Worm (Caenorhabditis elegans) whole organism, L3 larva: ENCODE measurements around the gene cdf-1.

Experiments
- R02D3.7 ChIP-seq: fragments of 150-350 bp; optimal IDR thresholded peaks from 2 replicates; lab custom pipeline; 2014; ENCODE audit warnings: missing biosample characterization, missing genetic modification characterization
- ZK546.5 ChIP-seq: sonication (generic microtip); optimal IDR thresholded peaks from 2 replicates; lab custom pipeline; 2017; ENCODE audit warnings: missing biosample characterization, missing genetic modification characterization
- aly-2 ChIP-seq: fragments of 150-350 bp; optimal IDR thresholded peaks from 2 replicates; lab custom pipeline; 2014; ENCODE audit warnings: missing biosample characterization, missing genetic modification characterization
- ama-1 ChIP-seq: fragments of 150-350 bp; optimal IDR thresholded peaks from 2 replicates; lab custom pipeline; 2018
- ceh-16 ChIP-seq: sonication (generic microtip); optimal IDR thresholded peaks from 2 replicates; lab custom pipeline; 2017; ENCODE audit warnings: missing biosample characterization, missing genetic modification characterization
- ceh-28 ChIP-seq: fragments of 150-350 bp; optimal IDR thresholded peaks from 2 replicates; lab custom pipeline; 2014; ENCODE audit warnings: missing biosample characterization, missing genetic modification reagents, missing genetic modification characterization
- ceh-82 ChIP-seq: fragments of 150-350 bp; optimal IDR thresholded peaks from 2 replicates; lab custom pipeline; 2014; ENCODE audit warnings: missing biosample characterization, missing genetic modification characterization
- daf-12 ChIP-seq: fragments of 150-350 bp; optimal IDR thresholded peaks from 2 replicates; lab custom pipeline; 2014; ENCODE audit warnings: missing biosample characterization, missing genetic modification reagents, missing genetic modification characterization
- egl-27 ChIP-seq: sonication (generic microtip); optimal IDR thresholded peaks from 4 replicates; lab custom pipeline; 2017; ENCODE audit warnings: missing biosample characterization, missing genetic modification reagents, missing genetic modification characterization
- egl-5 ChIP-seq: fragments of 150-350 bp; optimal IDR thresholded peaks from 2 replicates; lab custom pipeline; 2017; ENCODE audit warnings: missing biosample characterization, missing genetic modification reagents, missing genetic modification characterization, inconsistent platforms
- elt-1 ChIP-seq: fragments of 150-350 bp; optimal IDR thresholded peaks from 2 replicates; lab custom pipeline; 2014; ENCODE audit warnings: missing biosample characterization, missing genetic modification characterization
- elt-2 ChIP-seq: sonication (generic microtip); optimal IDR thresholded peaks from 2 replicates; lab custom pipeline; 2016; ENCODE audit warnings: missing genetic modification reagents, mild to moderate bottlenecking, missing genetic modification characterization, missing compliant biosample characterization
- eor-1 ChIP-seq, 2 experiments: fragments of 150-350 bp; optimal IDR thresholded peaks; 2 replicates each; lab custom pipeline; 2014 to 2018; ENCODE audit warnings: missing biosample characterization in 2 of 2, missing genetic modification characterization in 2 of 2
- fkh-10 ChIP-seq: sonication (generic microtip); optimal IDR thresholded peaks from 2 replicates; lab custom pipeline; 2017; ENCODE audit warnings: missing biosample characterization, missing genetic modification reagents, missing genetic modification characterization
- fos-1 ChIP-seq: fragments of 150-350 bp; optimal IDR thresholded peaks from 2 replicates; lab custom pipeline; 2014; ENCODE audit warnings: missing biosample characterization, missing genetic modification characterization
- hmg-11 ChIP-seq: sonication (generic microtip); optimal IDR thresholded peaks from 2 replicates; lab custom pipeline; 2016; ENCODE audit warnings: missing genetic modification characterization, missing compliant biosample characterization
- jun-1 ChIP-seq: fragments of 150-350 bp; optimal IDR thresholded peaks from 2 replicates; lab custom pipeline; 2014; ENCODE audit warnings: missing biosample characterization, missing genetic modification reagents, missing genetic modification characterization
- lin-15B ChIP-seq: fragments of 150-350 bp; optimal IDR thresholded peaks from 2 replicates; lab custom pipeline; 2014; ENCODE audit warnings: missing biosample characterization, missing genetic modification characterization
- lsy-12 ChIP-seq: sonication (generic microtip); optimal IDR thresholded peaks from 2 replicates; lab custom pipeline; 2016; ENCODE audit warnings: mild to moderate bottlenecking, missing genetic modification characterization, missing compliant biosample characterization
- mdl-1 ChIP-seq: fragments of 150-350 bp; optimal IDR thresholded peaks from 2 replicates; lab custom pipeline; 2014; ENCODE audit warnings: missing biosample characterization, missing genetic modification characterization
- mml-1 ChIP-seq: fragments of 150-350 bp; sonication (generic microtip); optimal IDR thresholded peaks from 3 replicates; lab custom pipeline; 2014; ENCODE audit warnings: missing biosample characterization, missing genetic modification characterization
- nfya-1 ChIP-seq: sonication (generic microtip); optimal IDR thresholded peaks from 2 replicates; lab custom pipeline; 2017; ENCODE audit warnings: missing genetic modification characterization, mild to moderate bottlenecking, missing compliant biosample characterization, antibody characterized with exemption, moderate library complexity; ENCODE audit not compliant: insufficient read depth
- nhr-11 ChIP-seq: fragments of 150-350 bp; optimal IDR thresholded peaks from 2 replicates; lab custom pipeline; 2014; ENCODE audit warnings: missing biosample characterization, missing genetic modification characterization
- nhr-12 ChIP-seq: fragments of 150-350 bp; optimal IDR thresholded peaks from 2 replicates; lab custom pipeline; 2014; ENCODE audit warnings: missing biosample characterization, missing genetic modification characterization
- nhr-23 ChIP-seq: fragments of 150-350 bp; optimal IDR thresholded peaks from 2 replicates; lab custom pipeline; 2014; ENCODE audit warnings: missing biosample characterization, missing genetic modification reagents, missing genetic modification characterization
- nhr-237 ChIP-seq: fragments of 150-350 bp; optimal IDR thresholded peaks from 2 replicates; lab custom pipeline; 2014; ENCODE audit warnings: missing biosample characterization, missing genetic modification characterization
- nhr-25 ChIP-seq: sonication (generic microtip); optimal IDR thresholded peaks from 2 replicates; lab custom pipeline; 2017; ENCODE audit warnings: missing biosample characterization, missing genetic modification characterization
- nhr-28 ChIP-seq: fragments of 150-350 bp; optimal IDR thresholded peaks from 2 replicates; lab custom pipeline; 2014; ENCODE audit warnings: missing biosample characterization, missing genetic modification characterization
- nhr-43 ChIP-seq: sonication (generic microtip); optimal IDR thresholded peaks from 2 replicates; lab custom pipeline; 2016; ENCODE audit warnings: mild to moderate bottlenecking, missing genetic modification characterization, missing compliant biosample characterization; ENCODE audit not compliant: poor library complexity, severe bottlenecking
- nhr-76 ChIP-seq: fragments of 150-350 bp; sonication (generic microtip); optimal IDR thresholded peaks from 5 replicates; lab custom pipeline; 2014; ENCODE audit warnings: missing biosample characterization, missing genetic modification characterization
- nhr-77 ChIP-seq: fragments of 150-350 bp; optimal IDR thresholded peaks from 2 replicates; lab custom pipeline; 2014; ENCODE audit warnings: missing biosample characterization, missing genetic modification characterization
- pha-4 ChIP-seq: fragments of 150-350 bp; optimal IDR thresholded peaks from 2 replicates; lab custom pipeline; 2014; ENCODE audit warnings: missing biosample characterization, missing genetic modification reagents, missing genetic modification characterization
- pqm-1 ChIP-seq: fragments of 150-350 bp; optimal IDR thresholded peaks from 2 replicates; lab custom pipeline; 2017; ENCODE audit warnings: missing biosample characterization, missing genetic modification characterization, inconsistent platforms
- sea-2 ChIP-seq: fragments of 150-350 bp; sonication (generic microtip); optimal IDR thresholded peaks from 4 replicates; lab custom pipeline; 2014; ENCODE audit warnings: missing biosample characterization, missing genetic modification reagents, missing genetic modification characterization
- skn-1 ChIP-seq: fragments of 150-350 bp; optimal IDR thresholded peaks from 2 replicates; lab custom pipeline; 2014; ENCODE audit warnings: missing biosample characterization, missing genetic modification characterization
- snpc-4 ChIP-seq: fragments of 150-350 bp; optimal IDR thresholded peaks from 2 replicates; lab custom pipeline; 2014; ENCODE audit warnings: missing biosample characterization, missing genetic modification characterization
- tbx-2 ChIP-seq: sonication (generic microtip); optimal IDR thresholded peaks from 2 replicates; lab custom pipeline; 2016; ENCODE audit warnings: mild to moderate bottlenecking, missing genetic modification characterization, missing compliant biosample characterization
- unc-39 ChIP-seq: sonication (generic microtip); optimal IDR thresholded peaks from 4 replicates; lab custom pipeline; 2017; ENCODE audit warnings: missing biosample characterization, missing genetic modification characterization
- unc-62 ChIP-seq: fragments of 150-350 bp; sonication (generic microtip); optimal IDR thresholded peaks from 4 replicates; lab custom pipeline; 2014; ENCODE audit warnings: missing biosample characterization, missing genetic modification reagents, missing genetic modification characterization
- zag-1 ChIP-seq: fragments of 150-350 bp; optimal IDR thresholded peaks from 2 replicates; lab custom pipeline; 2014; ENCODE audit warnings: missing biosample characterization, missing genetic modification characterization
- ztf-11 ChIP-seq: fragments of 150-350 bp; optimal IDR thresholded peaks from 2 replicates; lab custom pipeline; 2014; ENCODE audit warnings: missing biosample characterization, missing genetic modification characterization
- ztf-4 ChIP-seq: fragments of 150-350 bp; optimal IDR thresholded peaks from 2 replicates; lab custom pipeline; 2014; ENCODE audit warnings: missing biosample characterization, missing genetic modification characterization

cdf-1 gene

DNA sequence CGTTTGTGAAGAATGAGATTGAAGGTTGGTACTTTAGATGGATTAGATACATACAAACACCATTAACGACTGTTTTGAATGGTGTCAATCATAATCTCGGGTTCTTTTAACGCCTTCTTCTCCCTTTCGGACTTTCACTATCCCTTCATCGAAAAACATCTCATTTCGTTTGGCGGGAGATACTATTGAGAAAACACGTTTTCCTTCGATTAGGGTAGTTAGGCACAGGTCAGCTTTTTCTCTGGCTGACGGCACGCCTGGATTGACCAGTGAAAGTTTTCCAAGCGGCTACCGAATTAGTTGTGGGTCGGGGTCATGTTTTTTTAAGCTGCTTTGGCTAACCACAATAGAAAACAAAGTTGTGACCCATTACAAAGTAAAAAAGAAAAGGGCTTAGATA is 15.0 kb upstream of the cdf-1 start:
- TF ChIP-seq nfya-1 (no peak), nhr-23 (tag; lab: Kevin White, UChicago) (peak; percentile 79), ceh-82 (tag; lab: Kevin White, UChicago) (no peak)
- TF ChIP-seq, all 47 proteins: peak for 1

- TF ChIP-seq ceh-82 (tag; lab: Kevin White, UChicago) (no peak), elt-2 (tag; lab: Kevin White, UChicago) (peak; percentile 65), pqm-1 (tag; lab: Kevin White, UChicago) (peak; percentile 45), pha-4 (peak; percentile 29), unc-39 (tag; lab: Kevin White, UChicago) (no peak), eor-1 (tag; optimal IDR thresholded peaks at IDR 0.05; lab: Kevin White, UChicago) (no peak), nhr-76 (tag; lab: Kevin White, UChicago) (no peak), unc-62 (GFP tag; lab: Kevin White, UChicago) (no peak), nhr-77 (tag; lab: Kevin White, UChicago) (no peak), nhr-12 (tag; lab: Kevin White, UChicago) (no peak), ceh-16 (tag; lab: Kevin White, UChicago) (no peak), fos-1 (tag; lab: Kevin White, UChicago) (no peak), mdl-1 (no peak), egl-27 (tag; lab: Kevin White, UChicago) (no peak), hmg-11 (no peak), ceh-28 (tag; lab: Kevin White, UChicago) (no peak)
Measured at ce11 chrX:6519473-6519872, 14.5 kb upstream of the cdf-1 start.

DNA sequence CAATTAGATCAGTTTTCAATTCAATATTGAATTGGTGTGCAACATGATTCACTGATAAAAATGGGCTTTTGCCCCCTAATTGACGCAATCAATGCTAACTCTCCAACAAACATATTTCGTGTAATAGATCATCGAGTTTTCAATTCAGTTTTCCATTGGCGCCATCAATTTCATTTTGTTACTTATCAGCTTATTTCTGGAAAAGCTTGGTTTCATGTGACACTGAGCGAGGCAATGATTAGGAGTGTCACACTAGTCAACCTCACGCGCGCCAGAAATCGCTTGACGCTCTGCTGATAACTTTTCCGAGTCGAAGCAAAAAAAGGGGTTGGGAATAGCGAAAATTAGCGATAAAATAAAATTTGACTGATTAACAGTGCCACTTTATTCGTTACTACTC is 13.6 kb upstream of the cdf-1 start, which contains the start of gene ets-4:
ets-4 (plus strand) TSS at position 347 of the 400 bp plus-strand sequence.
- TF ChIP-seq nhr-237 (tag; lab: Kevin White, UChicago) (no peak), egl-5 (tag; lab: Kevin White, UChicago) (no peak), elt-1 (tag; lab: Kevin White, UChicago) (no peak), fkh-10 (GFP tag; lab: Kevin White, UChicago) (no peak), aly-2 (no peak), pqm-1 (tag; lab: Kevin White, UChicago) (peak; percentile 97), nhr-76 (tag; lab: Kevin White, UChicago) (no peak), fos-1 (tag; lab: Kevin White, UChicago) (no peak), ceh-16 (tag; lab: Kevin White, UChicago) (no peak), lsy-12 (tag; lab: Kevin White, UChicago) (no peak), elt-2 (tag; lab: Kevin White, UChicago) (peak; percentile 99), skn-1 (tag; lab: Kevin White, UChicago) (no peak), nhr-11 (tag; lab: Kevin White, UChicago) (no peak), nhr-28 (tag; lab: Kevin White, UChicago) (no peak), egl-27 (tag; lab: Kevin White, UChicago) (no peak), R02D3.7 (tag; lab: Kevin White, UChicago) (no peak), mdl-1 (no peak), ZK546.5 (tag; lab: Kevin White, UChicago) (no peak), mml-1 (tag; lab: Kevin White, UChicago) (no peak), daf-12 (tag; lab: Kevin White, UChicago) (no peak), sea-2 (GFP tag; lab: Kevin White, UChicago) (no peak), nhr-43 (tag; lab: Kevin White, UChicago) (no peak), nhr-77 (tag; lab: Kevin White, UChicago) (no peak), ztf-11 (tag; lab: Kevin White, UChicago) (no peak), unc-39 (tag; lab: Kevin White, UChicago) (no peak), ztf-4 (no peak), pha-4 (peak; percentile 43), nhr-23 (tag; lab: Kevin White, UChicago) (no peak), zag-1 (tag; lab: Kevin White, UChicago) (no peak), jun-1 (peak; percentile 48), ceh-82 (tag; lab: Kevin White, UChicago) (no peak), snpc-4 (tag; lab: Kevin White, UChicago) (no peak), nhr-25 (no peak), tbx-2 (tag; lab: Kevin White, UChicago) (no peak), unc-62 (GFP tag; lab: Kevin White, UChicago) (no peak), ceh-28 (tag; lab: Kevin White, UChicago) (peak; percentile 39), lin-15B (no peak), ama-1 (lab: Kevin White, UChicago) (no peak)
